Worm (Caenorhabditis elegans) whole organism, L3 larva: ENCODE data around the gene F20H11.1.

Experiments
- ceh-28 ChIP-seq: fragments of 150-350 bp; optimal IDR thresholded peaks from 2 replicates; lab custom pipeline; 2014; ENCODE audit warnings: missing biosample characterization, missing genetic modification reagents, missing genetic modification characterization
- elt-1 ChIP-seq: fragments of 150-350 bp; optimal IDR thresholded peaks from 2 replicates; lab custom pipeline; 2014; ENCODE audit warnings: missing biosample characterization, missing genetic modification characterization
- elt-2 ChIP-seq: sonication (generic microtip); optimal IDR thresholded peaks from 2 replicates; lab custom pipeline; 2016; ENCODE audit warnings: missing genetic modification reagents, mild to moderate bottlenecking, missing genetic modification characterization, missing compliant biosample characterization
- fkh-10 ChIP-seq: sonication (generic microtip); optimal IDR thresholded peaks from 2 replicates; lab custom pipeline; 2017; ENCODE audit warnings: missing biosample characterization, missing genetic modification reagents, missing genetic modification characterization
- hmg-11 ChIP-seq: sonication (generic microtip); optimal IDR thresholded peaks from 2 replicates; lab custom pipeline; 2016; ENCODE audit warnings: missing genetic modification characterization, missing compliant biosample characterization
- lin-15B ChIP-seq: fragments of 150-350 bp; optimal IDR thresholded peaks from 2 replicates; lab custom pipeline; 2014; ENCODE audit warnings: missing biosample characterization, missing genetic modification characterization
- nfya-1 ChIP-seq: sonication (generic microtip); optimal IDR thresholded peaks from 2 replicates; lab custom pipeline; 2017; ENCODE audit warnings: missing genetic modification characterization, mild to moderate bottlenecking, missing compliant biosample characterization, antibody characterized with exemption, moderate library complexity; ENCODE audit not compliant: insufficient read depth
- nhr-25 ChIP-seq: sonication (generic microtip); optimal IDR thresholded peaks from 2 replicates; lab custom pipeline; 2017; ENCODE audit warnings: missing biosample characterization, missing genetic modification characterization
- nhr-43 ChIP-seq: sonication (generic microtip); optimal IDR thresholded peaks from 2 replicates; lab custom pipeline; 2016; ENCODE audit warnings: mild to moderate bottlenecking, missing genetic modification characterization, missing compliant biosample characterization; ENCODE audit not compliant: poor library complexity, severe bottlenecking
- pha-4 ChIP-seq: fragments of 150-350 bp; optimal IDR thresholded peaks from 2 replicates; lab custom pipeline; 2014; ENCODE audit warnings: missing biosample characterization, missing genetic modification reagents, missing genetic modification characterization
- snpc-4 ChIP-seq: fragments of 150-350 bp; optimal IDR thresholded peaks from 2 replicates; lab custom pipeline; 2014; ENCODE audit warnings: missing biosample characterization, missing genetic modification characterization
- tbx-2 ChIP-seq: sonication (generic microtip); optimal IDR thresholded peaks from 2 replicates; lab custom pipeline; 2016; ENCODE audit warnings: mild to moderate bottlenecking, missing genetic modification characterization, missing compliant biosample characterization

The F20H11.1 gene

ce11 chrIII:6551187-6552058 is 40.6 kb downstream of the F20H11.1 start, which contains the start of gene C09E7.7:
Gene C09E7.7 (minus strand): TSS chrIII:6551243.
- peak; percentile 21 for TF ChIP-seq tbx-2
- peak; percentile 15 for TF ChIP-seq nhr-25
- TF ChIP-seq pha-4 (tag; lab: Kevin White, UChicago) = peak; percentile 30
- peak; percentile 11 for TF ChIP-seq hmg-11 (tag; lab: Kevin White, UChicago)
- TF ChIP-seq nfya-1 (tag; lab: Kevin White, UChicago) = peak; percentile 50
- TF ChIP-seq snpc-4 (tag; lab: Kevin White, UChicago) = peak; percentile 25
- peak; percentile 63 for TF ChIP-seq nhr-43 (tag; lab: Kevin White, UChicago)
- TF ChIP-seq ceh-28 = peak; percentile 0
- TF ChIP-seq lin-15B (tag; lab: Kevin White, UChicago) = peak; percentile 21
- TF ChIP-seq fkh-10 = peak; percentile 2
- peak; percentile 16 for TF ChIP-seq elt-2 (tag; lab: Kevin White, UChicago)
- peak; percentile 36 for TF ChIP-seq elt-1 (tag; lab: Kevin White, UChicago)
